Worm (Caenorhabditis elegans) whole organism, L1 larva: ENCODE data around the gene algn-5.
A peak's percentile ranks its signal among the peaks of the same experiment; 100 is the strongest.

Experiments
- F16B12.6 ChIP-seq: fragments of 150-350 bp; optimal IDR thresholded peaks from 2 replicates; lab custom pipeline; 2014; ENCODE audit warnings: missing biosample characterization, missing genetic modification characterization
- aha-1 ChIP-seq: fragments of 150-350 bp; optimal IDR thresholded peaks from 2 replicates; lab custom pipeline; 2014; ENCODE audit warnings: missing biosample characterization, missing genetic modification characterization
- alr-1 ChIP-seq: fragments of 200-800 bp; sonication (Bioruptor generic); optimal IDR thresholded peaks from 2 replicates; lab custom pipeline; 2018; ENCODE audit warnings: borderline replicate concordance, mild to moderate bottlenecking, missing genetic modification characterization, missing compliant biosample characterization
- ama-1 ChIP-seq: fragments of 150-350 bp; optimal IDR thresholded peaks from 2 replicates; lab custom pipeline; 2014
- blmp-1 ChIP-seq: fragments of 150-350 bp; optimal IDR thresholded peaks from 2 replicates; lab custom pipeline; 2014; ENCODE audit warnings: missing biosample characterization, missing genetic modification characterization
- ceh-82 ChIP-seq, 3 experiments: fragments of 150-350 bp in 1 of 3; sonication (generic microtip) in 2 of 3; optimal IDR thresholded peaks; 2 replicates each; lab custom pipeline; 2014 to 2017; ENCODE audit warnings: missing biosample characterization in 3 of 3, missing genetic modification characterization in 3 of 3
- dsc-1 ChIP-seq: sonication (generic microtip); optimal IDR thresholded peaks from 2 replicates; lab custom pipeline; 2016; ENCODE audit warnings: mild to moderate bottlenecking, missing genetic modification characterization, missing compliant biosample characterization
- egl-13 ChIP-seq: sonication (generic microtip); optimal IDR thresholded peaks from 2 replicates; lab custom pipeline; 2016; ENCODE audit warnings: missing genotype, missing genetic modification reagents, missing genetic modification characterization, missing compliant biosample characterization
- elt-2 ChIP-seq: sonication (generic microtip); optimal IDR thresholded peaks from 2 replicates; lab custom pipeline; 2016; ENCODE audit warnings: missing genetic modification characterization, mild to moderate bottlenecking, inconsistent platforms, missing compliant biosample characterization, missing genetic modification reagents
- ets-5 ChIP-seq: fragments of 200-800 bp; sonication (Bioruptor generic); IDR thresholded peaks from 2 replicates; pipeline ENCODE4 v1.3.6; 2022; ENCODE audit warnings: missing genetic modification characterization, missing compliant biosample characterization
- fkh-10 ChIP-seq: sonication (generic microtip); optimal IDR thresholded peaks from 2 replicates; lab custom pipeline; 2017; ENCODE audit warnings: missing biosample characterization, missing genetic modification reagents, missing genetic modification characterization
- fkh-4 ChIP-seq: sonication (generic microtip); optimal IDR thresholded peaks from 2 replicates; lab custom pipeline; 2016; ENCODE audit warnings: missing compliant biosample characterization, missing genetic modification characterization, borderline replicate concordance
- hlh-17 ChIP-seq: fragments of 200-800 bp; sonication (Bioruptor generic); optimal IDR thresholded peaks from 2 replicates; lab custom pipeline; 2018; ENCODE audit warnings: missing genetic modification characterization, mild to moderate bottlenecking, missing compliant biosample characterization, moderate library complexity, borderline replicate concordance
- hlh-4 ChIP-seq: sonication (generic microtip); optimal IDR thresholded peaks from 2 replicates; lab custom pipeline; 2016; ENCODE audit warnings: mild to moderate bottlenecking, missing genetic modification characterization, missing compliant biosample characterization
- irx-1 ChIP-seq: sonication (generic microtip); optimal IDR thresholded peaks from 2 replicates; lab custom pipeline; 2016; ENCODE audit warnings: missing genetic modification characterization, missing compliant biosample characterization
- lin-13 ChIP-seq: fragments of 150-350 bp; optimal IDR thresholded peaks from 2 replicates; lab custom pipeline; 2014; ENCODE audit warnings: missing biosample characterization, missing genetic modification reagents, missing genetic modification characterization
- lin-15B ChIP-seq: fragments of 150-350 bp; sonication (generic microtip); optimal IDR thresholded peaks from 3 replicates; lab custom pipeline; 2014; ENCODE audit warnings: missing biosample characterization, missing genetic modification characterization
- lsy-2 ChIP-seq, 2 experiments: fragments of 150-350 bp; optimal IDR thresholded peaks; 2 replicates each; lab custom pipeline; 2014; ENCODE audit warnings: missing biosample characterization in 2 of 2, missing genetic modification characterization in 2 of 2
- mdl-1 ChIP-seq, 2 experiments: fragments of 150-350 bp; optimal IDR thresholded peaks; 2 replicates each; lab custom pipeline; 2014 to 2017; ENCODE audit warnings: missing biosample characterization in 2 of 2, missing genetic modification characterization in 2 of 2, inconsistent platforms in 1 of 2
- mef-2 ChIP-seq: fragments of 150-350 bp; optimal IDR thresholded peaks from 2 replicates; lab custom pipeline; 2014; ENCODE audit warnings: missing biosample characterization, missing genetic modification characterization
- nhr-11 ChIP-seq: fragments of 150-350 bp; optimal IDR thresholded peaks from 2 replicates; lab custom pipeline; 2014; ENCODE audit warnings: missing biosample characterization, missing genetic modification characterization
- nhr-12 ChIP-seq: sonication (generic microtip); optimal IDR thresholded peaks from 2 replicates; lab custom pipeline; 2017; ENCODE audit warnings: missing biosample characterization, missing genetic modification characterization
- nhr-19 ChIP-seq: fragments of 200-800 bp; sonication (Bioruptor generic); conservative IDR thresholded peaks from 2 replicates; pipeline ENCODE4 v1.3.6; 2022; ENCODE audit warnings: missing genetic modification characterization, missing compliant biosample characterization
- nhr-71 ChIP-seq: sonication (generic microtip); optimal IDR thresholded peaks from 2 replicates; lab custom pipeline; 2016; ENCODE audit warnings: mild to moderate bottlenecking, missing genetic modification characterization, moderate library complexity, missing compliant biosample characterization
- nhr-76 ChIP-seq: sonication (generic microtip); optimal IDR thresholded peaks from 2 replicates; lab custom pipeline; 2017; ENCODE audit warnings: missing biosample characterization, missing genetic modification characterization
- nhr-85 ChIP-seq: sonication (generic microtip); peaks from one replicate; lab custom pipeline; 2016; ENCODE audit warnings: missing genetic modification characterization, inconsistent platforms, missing compliant biosample characterization
- nhr-90 ChIP-seq: sonication (generic microtip); optimal IDR thresholded peaks from 2 replicates; lab custom pipeline; 2016; ENCODE audit warnings: mild to moderate bottlenecking, missing genetic modification characterization, missing compliant biosample characterization; ENCODE audit not compliant: poor library complexity
- rnt-1 ChIP-seq: sonication (generic microtip); optimal IDR thresholded peaks from 2 replicates; lab custom pipeline; 2016; ENCODE audit warnings: mild to moderate bottlenecking, missing genetic modification characterization, moderate library complexity, missing compliant biosample characterization
- skn-1 ChIP-seq: fragments of 150-350 bp; optimal IDR thresholded peaks from 2 replicates; lab custom pipeline; 2014; ENCODE audit warnings: missing biosample characterization, missing genetic modification characterization
- snpc-4 ChIP-seq: fragments of 150-350 bp; optimal IDR thresholded peaks from 2 replicates; lab custom pipeline; 2014; ENCODE audit warnings: missing biosample characterization, missing genetic modification characterization
- sox-4 ChIP-seq: sonication (generic microtip); optimal IDR thresholded peaks from 2 replicates; lab custom pipeline; 2016; ENCODE audit warnings: missing genetic modification characterization, missing compliant biosample characterization
- swsn-7 ChIP-seq: sonication (generic microtip); optimal IDR thresholded peaks from 2 replicates; lab custom pipeline; 2016; ENCODE audit warnings: missing genetic modification characterization, missing compliant biosample characterization
- zip-4 ChIP-seq: fragments of 200-800 bp; sonication (Bioruptor generic); optimal IDR thresholded peaks from 2 replicates; lab custom pipeline; 2018; ENCODE audit warnings: mild to moderate bottlenecking, missing genetic modification characterization, moderate library complexity, missing compliant biosample characterization
- ztf-11 ChIP-seq, 2 experiments: sonication (generic microtip); optimal IDR thresholded peaks; 2 replicates each; lab custom pipeline; 2016 to 2017; ENCODE audit warnings: missing genetic modification characterization in 2 of 2, missing biosample characterization in 1 of 2, missing compliant biosample characterization in 1 of 2
- ztf-4 ChIP-seq: fragments of 150-350 bp; optimal IDR thresholded peaks from 2 replicates; lab custom pipeline; 2014; ENCODE audit warnings: missing biosample characterization, missing genetic modification characterization

Gene algn-5

ce11 chrV:4219342-4219741, 24.0 kb downstream of the algn-5 start, which contains the start of gene nlp-9:
TSS of gene nlp-9 (plus strand) at chrV:4219642.
- TF ChIP-seq ets-5 (no peak), nhr-71 (tag; lab: Kevin White, UChicago) (no peak), nhr-12 (tag; lab: Kevin White, UChicago) (no peak), ztf-11 (tag; optimal IDR thresholded peaks at IDR 0.05; lab: Kevin White, UChicago) (no peak)

- TF ChIP-seq F16B12.6 (tag; lab: Kevin White, UChicago) (no peak), alr-1 (no peak), sox-4 (tag; lab: Kevin White, UChicago) (no peak), elt-2 (no peak), nhr-76 (tag; lab: Kevin White, UChicago) (no peak), swsn-7 (no peak), ets-5 (no peak)
Measured at ce11 chrV:4236118-4236517, 40.7 kb downstream of the algn-5 start, which contains the start of gene nlp-13. TSS of gene nlp-13 (plus strand) at chrV:4236418.

DNA sequence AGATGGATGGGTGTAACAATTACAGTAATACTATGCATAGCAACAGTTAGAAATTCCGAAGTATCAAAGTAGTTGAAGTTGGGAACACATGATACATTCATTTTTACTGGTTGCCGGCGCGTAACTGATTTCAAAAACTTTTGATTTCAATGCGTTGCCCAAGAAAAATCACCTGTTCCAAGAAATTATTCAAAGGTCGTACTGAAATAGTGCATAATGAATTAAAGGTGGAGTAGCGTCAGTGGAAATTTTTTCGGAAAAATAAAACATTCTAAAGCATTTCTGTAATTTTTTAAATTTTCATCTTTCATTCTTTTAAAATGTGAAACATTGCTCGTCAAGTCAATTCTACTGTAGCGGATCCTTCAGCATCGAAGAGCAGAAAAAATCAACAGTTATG, 44.9 kb downstream of the algn-5 start, which contains the start of gene srh-204:
Gene srh-204 (minus strand): TSS at position 101 of the 400 bp plus-strand sequence.
- TF ChIP-seq egl-13 (tag; lab: Kevin White, UChicago) (no peak), hlh-4 (tag; lab: Kevin White, UChicago) (peak; percentile 66)

DNA sequence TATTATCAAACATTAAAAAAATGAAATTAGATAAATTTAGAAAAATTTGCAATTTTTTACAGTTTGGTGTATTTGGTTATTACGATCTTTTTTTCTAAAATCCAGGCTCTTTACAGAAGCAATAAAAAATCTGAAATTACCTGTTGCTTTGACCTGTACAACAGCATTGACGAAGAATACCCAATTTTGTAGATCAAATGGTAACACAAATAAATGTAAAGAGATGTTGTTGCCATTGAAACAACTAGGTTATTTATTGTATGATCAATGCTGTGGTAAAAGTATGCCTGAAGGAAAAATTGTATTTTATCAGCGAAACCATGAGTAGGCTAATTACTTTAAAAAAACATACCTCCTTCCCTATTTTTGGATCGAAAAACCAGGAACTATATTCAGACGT, 46.2 kb downstream of the algn-5 start:
- no peak for TF ChIP-seq mef-2 (tag; lab: Kevin White, UChicago)
- TF ChIP-seq ets-5, result no peak
- no peak for TF ChIP-seq skn-1
- TF ChIP-seq fkh-4 (tag; lab: Kevin White, UChicago), result no peak
- no peak for TF ChIP-seq lin-13
- TF ChIP-seq nhr-19 (GFP tag; lab: Robert Waterston, UW), result no peak
- no peak for TF ChIP-seq aha-1
- TF ChIP-seq ztf-4 (tag; lab: Kevin White, UChicago), result no peak
- no peak for TF ChIP-seq nhr-85
- no peak for TF ChIP-seq dsc-1
- no peak for TF ChIP-seq hlh-17
- TF ChIP-seq zip-4 (GFP tag; lab: Kevin White, UChicago), result no peak
- TF ChIP-seq ceh-82 (tag; optimal IDR thresholded peaks at IDR 0.05; lab: Kevin White, UChicago), result no peak
- no peak for TF ChIP-seq irx-1 (tag; lab: Kevin White, UChicago)
- TF ChIP-seq nhr-90, result no peak
- no peak for TF ChIP-seq blmp-1 (tag; lab: Kevin White, UChicago)
- TF ChIP-seq rnt-1 (tag; lab: Kevin White, UChicago), result no peak
- no peak for TF ChIP-seq ztf-11 (tag; optimal IDR thresholded peaks at IDR 0.05; lab: Kevin White, UChicago)
- TF ChIP-seq mdl-1 (tag; optimal IDR thresholded peaks at IDR 0.05; lab: Kevin White, UChicago), result no peak
- TF ChIP-seq lsy-2 (tag; optimal IDR thresholded peaks at IDR 0.05; lab: Kevin White, UChicago), result no peak

ce11 chrV:4242431-4242830, 47.1 kb downstream of the algn-5 start, which contains the start of gene srt-12:
TSS of gene srt-12 (minus strand) at chrV:4242531.
- TF ChIP-seq snpc-4 (tag; lab: Kevin White, UChicago) (no peak), irx-1 (tag; lab: Kevin White, UChicago) (no peak), lin-15B (tag; lab: Kevin White, UChicago) (no peak), nhr-11 (tag; lab: Kevin White, UChicago) (no peak), fkh-10 (GFP tag; lab: Kevin White, UChicago) (no peak), ama-1 (no peak)
